Worm (Caenorhabditis elegans) whole organism, L2 larva: ENCODE data around the gene snb-1.

Source experiments
- C34F6.9 ChIP-seq: fragments of 150-350 bp; optimal IDR thresholded peaks from 2 replicates; lab custom pipeline; 2014; ENCODE audit warnings: missing biosample characterization, missing genetic modification characterization
- F13H6.1 ChIP-seq: sonication (generic microtip); optimal IDR thresholded peaks from 2 replicates; lab custom pipeline; 2016; ENCODE audit warnings: missing genetic modification characterization, missing compliant biosample characterization
- Y55F3AM.14 ChIP-seq: fragments of 200-800 bp; sonication (Bioruptor generic); optimal IDR thresholded peaks from 2 replicates; lab custom pipeline; 2018; ENCODE audit warnings: mild to moderate bottlenecking, missing genetic modification characterization, missing compliant biosample characterization
- aly-2 ChIP-seq: fragments of 150-350 bp; optimal IDR thresholded peaks from 2 replicates; lab custom pipeline; 2014; ENCODE audit warnings: missing biosample characterization, missing genetic modification characterization
- ama-1 ChIP-seq: fragments of 150-350 bp; optimal IDR thresholded peaks from 2 replicates; lab custom pipeline; 2018; ENCODE audit warnings: inconsistent platforms
- ceh-16 ChIP-seq: fragments of 150-350 bp; optimal IDR thresholded peaks from 2 replicates; lab custom pipeline; 2014; ENCODE audit warnings: missing biosample characterization, missing genetic modification characterization
- ceh-82 ChIP-seq: fragments of 150-350 bp; optimal IDR thresholded peaks from 2 replicates; lab custom pipeline; 2014; ENCODE audit warnings: missing biosample characterization, missing genetic modification characterization
- crh-2 ChIP-seq: sonication (generic microtip); optimal IDR thresholded peaks from 2 replicates; lab custom pipeline; 2017; ENCODE audit warnings: missing biosample characterization, missing genetic modification characterization
- elt-1 ChIP-seq: fragments of 150-350 bp; optimal IDR thresholded peaks from 2 replicates; lab custom pipeline; 2014; ENCODE audit warnings: missing biosample characterization, missing genetic modification characterization
- fos-1 ChIP-seq: fragments of 150-350 bp; optimal IDR thresholded peaks from 2 replicates; lab custom pipeline; 2014; ENCODE audit warnings: missing biosample characterization, missing genetic modification characterization
- gmeb-1 ChIP-seq: fragments of 150-350 bp; optimal IDR thresholded peaks from 2 replicates; lab custom pipeline; 2014; ENCODE audit warnings: missing biosample characterization, missing genetic modification characterization
- lin-11 ChIP-seq: fragments of 150-350 bp; sonication (generic microtip); optimal IDR thresholded peaks from 2 replicates; lab custom pipeline; 2014; ENCODE audit warnings: missing biosample characterization, missing genetic modification characterization, inconsistent platforms, mixed read lengths
- lin-13 ChIP-seq: fragments of 150-350 bp; optimal IDR thresholded peaks from 2 replicates; lab custom pipeline; 2014; ENCODE audit warnings: missing biosample characterization, missing genetic modification reagents, missing genetic modification characterization
- lsy-2 ChIP-seq, 2 experiments: fragments of 150-350 bp in 1 of 2; sonication (generic microtip) in 1 of 2; optimal IDR thresholded peaks; 2 replicates each; lab custom pipeline; 2014 to 2017; ENCODE audit warnings: missing biosample characterization in 2 of 2, missing genetic modification characterization in 2 of 2
- mab-5 ChIP-seq: fragments of 150-350 bp; optimal IDR thresholded peaks from 2 replicates; lab custom pipeline; 2014; ENCODE audit warnings: missing biosample characterization, missing genetic modification characterization
- mdl-1 ChIP-seq, 2 experiments: fragments of 150-350 bp in 1 of 2; sonication (generic microtip) in 1 of 2; optimal IDR thresholded peaks; 2 replicates each; lab custom pipeline; 2017; ENCODE audit warnings: missing biosample characterization in 2 of 2, missing genetic modification characterization in 2 of 2
- nhr-12 ChIP-seq: fragments of 150-350 bp; optimal IDR thresholded peaks from 2 replicates; lab custom pipeline; 2014; ENCODE audit warnings: missing biosample characterization, missing genetic modification characterization
- nhr-129 ChIP-seq: fragments of 150-350 bp; optimal IDR thresholded peaks from 2 replicates; lab custom pipeline; 2014; ENCODE audit warnings: missing biosample characterization, missing genetic modification characterization
- nhr-21 ChIP-seq: fragments of 150-350 bp; optimal IDR thresholded peaks from 2 replicates; lab custom pipeline; 2014; ENCODE audit warnings: missing biosample characterization, missing genetic modification characterization
- nhr-237 ChIP-seq: fragments of 150-350 bp; optimal IDR thresholded peaks from 2 replicates; lab custom pipeline; 2014; ENCODE audit warnings: missing biosample characterization, missing genetic modification characterization
- nhr-25 ChIP-seq: fragments of 150-350 bp; sonication (generic microtip); optimal IDR thresholded peaks from 3 replicates; lab custom pipeline; 2014; ENCODE audit warnings: missing biosample characterization, missing genetic modification characterization
- nhr-77 ChIP-seq: fragments of 150-350 bp; optimal IDR thresholded peaks from 2 replicates; lab custom pipeline; 2014; ENCODE audit warnings: missing biosample characterization, missing genetic modification characterization
- peb-1 ChIP-seq: fragments of 150-350 bp; optimal IDR thresholded peaks from 2 replicates; lab custom pipeline; 2014; ENCODE audit warnings: missing biosample characterization, missing genetic modification characterization
- sem-4 ChIP-seq: fragments of 150-350 bp; optimal IDR thresholded peaks from 2 replicates; lab custom pipeline; 2014; ENCODE audit warnings: missing biosample characterization, missing genetic modification reagents, missing genetic modification characterization
- skn-1 ChIP-seq: sonication (generic microtip); optimal IDR thresholded peaks from 2 replicates; lab custom pipeline; 2017; ENCODE audit warnings: missing biosample characterization, missing genetic modification characterization
- sma-3 ChIP-seq: sonication (generic microtip); optimal IDR thresholded peaks from 2 replicates; lab custom pipeline; 2016; ENCODE audit warnings: missing genetic modification reagents, missing genetic modification characterization, missing compliant biosample characterization
- sma-9 ChIP-seq, 2 experiments: fragments of 150-350 bp in 1 of 2; sonication (generic microtip) in 1 of 2; optimal IDR thresholded peaks; 2 replicates each; lab custom pipeline; 2014 to 2016; ENCODE audit warnings: missing genetic modification characterization in 2 of 2, mild to moderate bottlenecking in 1 of 2, missing biosample characterization in 1 of 2, missing compliant biosample characterization in 1 of 2, missing genetic modification reagents in 1 of 2, moderate library complexity in 1 of 2
- snpc-4 ChIP-seq: fragments of 150-350 bp; optimal IDR thresholded peaks from 2 replicates; lab custom pipeline; 2014; ENCODE audit warnings: missing biosample characterization, missing genetic modification characterization
- unc-39 ChIP-seq: fragments of 150-350 bp; optimal IDR thresholded peaks from 2 replicates; lab custom pipeline; 2014; ENCODE audit warnings: missing biosample characterization, missing genetic modification characterization
- unc-55 ChIP-seq: fragments of 150-350 bp; sonication (generic microtip); optimal IDR thresholded peaks from 3 replicates; lab custom pipeline; 2014; ENCODE audit warnings: missing biosample characterization, missing genetic modification reagents, missing genetic modification characterization
- unc-62 ChIP-seq: fragments of 150-350 bp; optimal IDR thresholded peaks from 2 replicates; lab custom pipeline; 2014; ENCODE audit warnings: missing biosample characterization, missing genetic modification reagents, missing genetic modification characterization
- zag-1 ChIP-seq: fragments of 150-350 bp; optimal IDR thresholded peaks from 2 replicates; lab custom pipeline; 2014; ENCODE audit warnings: missing biosample characterization, missing genetic modification characterization
- ztf-1 ChIP-seq: fragments of 200-800 bp; sonication (Bioruptor generic); conservative IDR thresholded peaks from 2 replicates; pipeline ENCODE4 v1.3.6; 2022; ENCODE audit warnings: missing genetic modification characterization, missing compliant biosample characterization

The snb-1 gene

DNA sequence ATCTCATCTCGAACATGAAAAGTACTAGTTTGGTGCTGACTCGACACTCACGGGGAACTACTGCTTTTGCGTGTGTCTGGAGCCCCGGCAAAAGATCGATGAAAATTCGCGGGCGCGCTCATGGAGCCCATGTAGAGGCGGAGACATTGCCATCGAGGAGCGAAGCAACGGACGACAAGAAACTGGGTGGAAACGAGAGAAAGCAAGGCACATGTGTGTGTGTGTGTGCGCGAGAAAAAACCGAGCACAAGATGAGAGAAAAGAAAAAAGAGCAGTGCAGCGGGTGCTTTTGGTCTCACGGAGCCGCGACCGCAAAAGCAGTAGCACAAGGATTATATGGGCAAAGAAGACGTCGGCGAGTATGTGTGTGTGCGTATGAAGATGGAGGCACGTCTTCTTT lies 2.5 kb upstream of the snb-1 start:
- TF ChIP-seq lin-13 (GFP tag; lab: Kevin White, UChicago): peak; percentile 9
- TF ChIP-seq crh-2: peak; percentile 1
- no peak for TF ChIP-seq nhr-25
- peak; percentile 88 for TF ChIP-seq ceh-82
- TF ChIP-seq unc-55 (GFP tag; lab: Kevin White, UChicago): peak; percentile 68
- TF ChIP-seq sma-3 (GFP tag; lab: Kevin White, UChicago): no peak
- TF ChIP-seq F13H6.1 (tag; lab: Kevin White, UChicago): peak; percentile 46
- no peak for TF ChIP-seq sem-4 (tag; lab: Kevin White, UChicago)
- peak; percentile 60 for TF ChIP-seq snpc-4 (tag; lab: Kevin White, UChicago)
- TF ChIP-seq sma-9 (GFP tag; optimal IDR thresholded peaks at IDR 0.05; lab: Kevin White, UChicago): peak; percentile 14
- TF ChIP-seq sma-9 (tag; optimal IDR thresholded peaks at IDR 0.05; lab: Kevin White, UChicago): no peak
- TF ChIP-seq lin-11 (tag; lab: Kevin White, UChicago): peak; percentile 54
- TF ChIP-seq elt-1 (tag; lab: Kevin White, UChicago): no peak
- peak; percentile 66 for TF ChIP-seq zag-1 (tag; lab: Kevin White, UChicago)
- peak in 1 of 2 experiments; percentile 57 for TF ChIP-seq mdl-1 (tag; optimal IDR thresholded peaks at IDR 0.05; lab: Kevin White, UChicago)
- peak in 1 of 2 experiments; percentile 43 for TF ChIP-seq lsy-2 (tag; optimal IDR thresholded peaks at IDR 0.05; lab: Kevin White, UChicago)
- TF ChIP-seq Y55F3AM.14 (GFP tag; lab: Kevin White, UChicago): peak; percentile 42
- no peak for TF ChIP-seq nhr-237
- TF ChIP-seq fos-1 (tag; lab: Kevin White, UChicago): peak; percentile 38
- TF ChIP-seq C34F6.9: peak; percentile 52
- no peak for TF ChIP-seq gmeb-1
- peak; percentile 67 for TF ChIP-seq nhr-129 (tag; lab: Kevin White, UChicago)
- no peak for TF ChIP-seq nhr-21 (tag; lab: Kevin White, UChicago)

DNA sequence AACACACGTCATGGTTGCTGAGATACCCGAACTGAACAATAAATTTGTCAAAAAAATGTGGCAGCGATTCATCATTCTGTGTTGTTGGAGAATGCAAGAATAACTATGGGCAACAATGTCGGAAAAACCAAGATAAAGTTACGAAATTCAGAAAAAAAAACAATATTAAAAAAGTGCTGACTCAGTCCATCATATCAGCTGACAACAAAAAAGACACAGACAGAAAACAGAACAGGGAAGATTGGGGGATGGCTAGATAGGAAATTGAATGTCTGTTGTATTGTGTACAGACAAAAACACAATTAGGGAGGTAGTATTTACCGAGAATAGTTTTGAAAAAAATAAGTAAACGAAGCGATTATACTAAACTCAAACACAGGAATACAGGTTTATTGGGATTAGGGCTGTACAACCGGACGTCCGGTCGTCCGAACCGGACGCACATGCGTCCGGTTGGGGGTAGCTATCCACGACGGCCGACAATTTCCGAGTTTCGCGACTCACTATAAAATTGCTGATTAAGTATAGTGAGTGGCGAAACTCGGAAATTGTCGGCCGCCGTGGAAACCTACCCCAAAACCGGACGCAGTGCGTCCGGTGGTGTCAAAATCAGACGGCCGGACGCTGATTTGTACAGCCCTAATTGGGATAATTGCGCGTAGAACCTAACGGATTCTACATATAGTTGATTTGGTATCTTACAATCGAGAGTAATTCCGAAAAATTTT lies 1.4 kb upstream of the snb-1 start:
- no peak for TF ChIP-seq unc-62 (GFP tag; lab: Kevin White, UChicago)
- peak; percentile 13 for TF ChIP-seq skn-1 (tag; lab: Kevin White, UChicago)
- TF ChIP-seq nhr-12 (tag; lab: Kevin White, UChicago): no peak
- TF ChIP-seq snpc-4 (tag; lab: Kevin White, UChicago): peak; percentile 5
- peak; percentile 20 for TF ChIP-seq sma-3 (GFP tag; lab: Kevin White, UChicago)

DNA sequence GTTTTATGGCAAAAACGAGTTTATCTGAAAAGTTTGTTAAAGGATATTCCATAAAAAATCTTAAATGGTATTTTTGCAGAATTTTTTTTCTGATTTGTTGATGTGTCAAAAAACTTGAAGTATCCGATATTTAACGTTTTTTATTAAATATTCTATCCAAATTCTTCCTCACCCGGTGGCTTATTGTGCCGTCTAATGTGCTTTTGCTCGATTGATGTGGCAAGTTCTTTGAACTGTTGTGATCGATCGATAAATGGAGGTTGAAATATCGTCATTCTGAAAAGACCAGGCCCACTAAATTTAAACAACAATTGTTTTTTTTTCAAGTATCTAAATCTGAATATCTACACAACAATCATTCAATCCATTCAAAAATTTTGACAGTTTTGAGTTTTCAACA lies 1.1 kb downstream of the snb-1 start, which contains the start of gene syx-18:
Gene syx-18, minus strand, starts transcription at position 276 of the 400 bp plus-strand sequence.
- no peak for TF ChIP-seq sma-3 (GFP tag; lab: Kevin White, UChicago)
- peak; percentile 6 for TF ChIP-seq nhr-25
- peak; percentile 19 for TF ChIP-seq lin-13 (GFP tag; lab: Kevin White, UChicago)
- TF ChIP-seq sem-4 (tag; lab: Kevin White, UChicago): peak; percentile 25

DNA sequence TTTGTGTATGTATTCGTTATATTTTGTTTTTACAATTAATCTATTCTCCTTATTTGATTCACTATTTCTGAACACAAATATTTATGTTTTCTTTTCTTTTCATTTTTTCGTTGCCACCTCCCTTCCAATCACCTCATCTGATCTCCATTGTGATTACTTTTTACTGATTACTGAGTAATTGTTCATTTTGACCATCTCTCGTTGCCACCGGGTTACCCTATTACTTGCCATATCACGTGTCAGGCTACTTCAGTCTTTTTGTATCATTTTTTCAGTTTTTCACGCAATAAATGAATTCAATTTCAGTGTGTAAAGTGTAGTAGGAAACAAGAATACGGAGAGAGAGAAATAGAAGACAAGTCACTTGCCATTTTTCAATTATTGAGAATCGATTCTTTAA lies 4.2 kb downstream of the snb-1 start, which contains the start of gene T10H9.8:
Gene T10H9.8, plus strand, starts transcription at position 301 of the 400 bp plus-strand sequence.
- TF ChIP-seq aly-2 (tag; lab: Kevin White, UChicago): no peak
- no peak for TF ChIP-seq nhr-25
- TF ChIP-seq skn-1 (tag; lab: Kevin White, UChicago): no peak
- TF ChIP-seq ama-1 (lab: Kevin White, UChicago): no peak
- no peak for TF ChIP-seq nhr-77
- TF ChIP-seq mab-5 (tag; lab: Kevin White, UChicago): no peak

DNA sequence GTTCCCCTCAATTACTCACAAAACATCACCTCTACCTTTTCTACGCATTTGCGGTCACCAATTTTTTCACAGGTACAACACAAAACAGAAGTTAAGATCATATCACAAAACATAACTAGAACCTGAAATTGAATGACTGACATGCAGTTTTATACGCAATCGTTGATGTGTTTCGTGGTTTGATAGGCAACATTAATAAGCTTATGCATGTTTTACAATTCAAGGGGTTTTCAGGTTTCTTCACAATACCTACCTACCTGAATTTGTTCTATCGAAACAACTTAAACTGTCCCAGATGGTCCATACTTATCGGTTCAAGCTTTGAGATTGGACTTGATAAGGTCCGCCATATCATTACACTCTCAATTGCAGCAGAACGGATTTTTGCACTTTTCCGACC lies 5.8 kb downstream of the snb-1 start:
- no peak for TF ChIP-seq ztf-1

DNA sequence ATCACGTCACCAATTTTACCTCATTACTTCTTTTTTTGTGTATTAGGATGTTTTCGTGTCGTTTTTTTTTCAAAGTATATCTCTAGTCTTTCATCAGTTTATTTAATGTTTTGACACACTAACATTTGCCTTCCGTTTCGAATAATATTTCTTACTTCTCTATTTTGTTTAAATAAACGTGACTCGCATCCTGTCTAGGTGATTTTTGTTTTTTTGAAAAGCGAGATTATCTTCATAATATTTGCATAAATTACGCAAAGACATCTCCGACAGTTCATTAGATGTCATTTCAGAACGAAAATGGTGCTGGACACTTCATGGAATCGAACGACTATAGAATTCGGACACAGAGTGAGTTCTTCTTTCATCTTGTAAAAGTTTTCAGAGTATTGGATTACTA lies 7.0 kb downstream of the snb-1 start, which contains the start of gene T10H9.1:
Gene T10H9.1, plus strand, starts transcription at position 301 of the 400 bp plus-strand sequence.
- TF ChIP-seq ceh-16 (no peak), unc-39 (tag; lab: Kevin White, UChicago) (no peak), lin-13 (GFP tag; lab: Kevin White, UChicago) (no peak), lin-11 (tag; lab: Kevin White, UChicago) (no peak), F13H6.1 (tag; lab: Kevin White, UChicago) (no peak), nhr-21 (tag; lab: Kevin White, UChicago) (no peak), nhr-12 (tag; lab: Kevin White, UChicago) (no peak), peb-1 (tag; lab: Kevin White, UChicago) (no peak), mab-5 (tag; lab: Kevin White, UChicago) (no peak)
